Fruit fly (Drosophila melanogaster): ENCODE data around the gene CG31551.

dm6 chr3R:5594878-5595277, 32.8 kb upstream of the CG31551 start:
- TF ChIP-seq Hr96 (GFP tag; optimal IDR thresholded peaks at IDR 0.05) = no peak
- TF ChIP-seq tj (GFP tag; optimal IDR thresholded peaks at IDR 0.05) = peak; percentile 40
- no peak for TF ChIP-seq Mnt (GFP tag; optimal IDR thresholded peaks at IDR 0.05)
- no peak for TF ChIP-seq CG12768 (GFP tag; optimal IDR thresholded peaks at IDR 0.05)
- TF ChIP-seq CG33017 (tag; optimal IDR thresholded peaks at IDR 0.05) = no peak
- TF ChIP-seq CG11617 (GFP tag; optimal IDR thresholded peaks at IDR 0.05) = no peak
- TF ChIP-seq toe (GFP tag; optimal IDR thresholded peaks at IDR 0.05) = no peak
- no peak for TF ChIP-seq CG7101 (tag; optimal IDR thresholded peaks at IDR 0.05)
- no peak for TF ChIP-seq CG14711 (tag; optimal IDR thresholded peaks at IDR 0.05)
